Worm (Caenorhabditis elegans): ENCODE measurements around the gene fbxa-211.

- TF ChIP-seq ztf-29 (GFP tag; IDR thresholded peaks at IDR 0.05) (no peak), ref-1 (GFP tag; conservative IDR thresholded peaks at IDR 0.05) (no peak), flt-1 (GFP tag; IDR thresholded peaks at IDR 0.05) (no peak), med-1 (GFP tag; optimal IDR thresholded peaks at IDR 0.05; ENCODE audit: insufficient read depth) (no peak), tab-1 (GFP tag; IDR thresholded peaks at IDR 0.05) (no peak)
Measured at ce11 chrV:18086783-18087182, 40.5 kb upstream of the fbxa-211 start, which contains the start of gene slr-2.
